Worm (Caenorhabditis elegans) whole organism, L1 larva: ENCODE results near the gene rdy-2.

Source experiments
- C16A3.4 ChIP-seq: fragments of 150-350 bp; optimal IDR thresholded peaks from 2 replicates; lab custom pipeline; 2014; ENCODE audit warnings: missing biosample characterization, missing genetic modification characterization
- C34B4.2 ChIP-seq: sonication (generic microtip); optimal IDR thresholded peaks from 2 replicates; lab custom pipeline; 2017; ENCODE audit warnings: mild to moderate bottlenecking, missing genetic modification characterization, missing compliant biosample characterization
- Y116A8C.19 ChIP-seq: sonication (generic microtip); optimal IDR thresholded peaks from 2 replicates; lab custom pipeline; 2016; ENCODE audit warnings: missing compliant biosample characterization, missing genetic modification characterization, borderline replicate concordance
- aly-2 ChIP-seq: fragments of 150-350 bp; optimal IDR thresholded peaks from 2 replicates; lab custom pipeline; 2014; ENCODE audit warnings: missing biosample characterization, missing genetic modification characterization
- blmp-1 ChIP-seq: fragments of 150-350 bp; optimal IDR thresholded peaks from 2 replicates; lab custom pipeline; 2014; ENCODE audit warnings: missing biosample characterization, missing genetic modification characterization
- ceh-8 ChIP-seq: fragments of 200-800 bp; sonication (Bioruptor generic); optimal IDR thresholded peaks from 2 replicates; lab custom pipeline; 2018; ENCODE audit warnings: mild to moderate bottlenecking, missing genetic modification characterization, moderate library complexity, missing compliant biosample characterization
- ceh-82 ChIP-seq, 3 experiments: fragments of 150-350 bp in 1 of 3; sonication (generic microtip) in 2 of 3; optimal IDR thresholded peaks; 2 replicates each; lab custom pipeline; 2014 to 2017; ENCODE audit warnings: missing biosample characterization in 3 of 3, missing genetic modification characterization in 3 of 3
- ceh-88 ChIP-seq: fragments of 200-800 bp; sonication (Bioruptor generic); IDR thresholded peaks from 2 replicates; pipeline ENCODE4 v1.3.6; 2022; ENCODE audit warnings: missing genetic modification characterization, missing compliant biosample characterization
- dpl-1 ChIP-seq, 3 experiments: fragments of 150-350 bp in 2 of 3; sonication (generic microtip) in 1 of 3; optimal IDR thresholded peaks; 2 replicates each; lab custom pipeline; 2014 to 2017; ENCODE audit warnings: missing biosample characterization in 3 of 3, missing genetic modification characterization in 3 of 3, missing genetic modification reagents in 3 of 3
- efl-1 ChIP-seq, 4 experiments: fragments of 150-350 bp; optimal IDR thresholded peaks in 3 of 4; peaks in 1 of 4; 1 replicate in 1 of 4; 2 replicates in 3 of 4; lab custom pipeline; 2014; ENCODE audit warnings: missing biosample characterization in 2 of 4, missing genetic modification characterization in 2 of 4, missing genetic modification reagents in 2 of 4
- elt-2 ChIP-seq: sonication (generic microtip); optimal IDR thresholded peaks from 2 replicates; lab custom pipeline; 2016; ENCODE audit warnings: missing genetic modification characterization, mild to moderate bottlenecking, inconsistent platforms, missing compliant biosample characterization, missing genetic modification reagents
- elt-3 ChIP-seq, 6 experiments: fragments of 150-350 bp in 1 of 6; sonication (generic microtip); optimal IDR thresholded peaks; 2 replicates each; lab custom pipeline; 2017 to 2018; ENCODE audit warnings: missing biosample characterization in 6 of 6, missing genetic modification characterization in 6 of 6, inconsistent platforms in 1 of 6
- ets-5 ChIP-seq: fragments of 200-800 bp; sonication (Bioruptor generic); IDR thresholded peaks from 2 replicates; pipeline ENCODE4 v1.3.6; 2022; ENCODE audit warnings: missing genetic modification characterization, missing compliant biosample characterization
- fkh-10 ChIP-seq: sonication (generic microtip); optimal IDR thresholded peaks from 2 replicates; lab custom pipeline; 2017; ENCODE audit warnings: missing biosample characterization, missing genetic modification reagents, missing genetic modification characterization
- fkh-4 ChIP-seq: sonication (generic microtip); optimal IDR thresholded peaks from 2 replicates; lab custom pipeline; 2016; ENCODE audit warnings: missing compliant biosample characterization, missing genetic modification characterization, borderline replicate concordance
- fos-1 ChIP-seq: fragments of 150-350 bp; optimal IDR thresholded peaks from 2 replicates; lab custom pipeline; 2014; ENCODE audit warnings: missing biosample characterization, missing genetic modification characterization
- grh-1 ChIP-seq: fragments of 200-800 bp; sonication (Bioruptor generic); IDR thresholded peaks from 2 replicates; pipeline ENCODE4 v1.3.6; 2022; ENCODE audit warnings: missing genetic modification reagents, missing genetic modification characterization, missing compliant biosample characterization
- hlh-4 ChIP-seq: sonication (generic microtip); optimal IDR thresholded peaks from 2 replicates; lab custom pipeline; 2016; ENCODE audit warnings: mild to moderate bottlenecking, missing genetic modification characterization, missing compliant biosample characterization
- jun-1 ChIP-seq: fragments of 150-350 bp; optimal IDR thresholded peaks from 2 replicates; lab custom pipeline; 2014; ENCODE audit warnings: missing biosample characterization, missing genetic modification reagents, missing genetic modification characterization
- lin-13 ChIP-seq: fragments of 150-350 bp; optimal IDR thresholded peaks from 2 replicates; lab custom pipeline; 2014; ENCODE audit warnings: missing biosample characterization, missing genetic modification reagents, missing genetic modification characterization
- lin-15B ChIP-seq: fragments of 150-350 bp; sonication (generic microtip); optimal IDR thresholded peaks from 3 replicates; lab custom pipeline; 2014; ENCODE audit warnings: missing biosample characterization, missing genetic modification characterization
- lin-35 ChIP-seq, 2 experiments: fragments of 150-350 bp; optimal IDR thresholded peaks; 2 replicates each; lab custom pipeline; 2014; ENCODE audit warnings: missing biosample characterization in 2 of 2, missing genetic modification characterization in 2 of 2, missing genetic modification reagents in 2 of 2
- lin-39 ChIP-seq: fragments of 150-350 bp; optimal IDR thresholded peaks from 2 replicates; lab custom pipeline; 2014; ENCODE audit warnings: missing biosample characterization, missing genetic modification reagents, missing genetic modification characterization
- lsy-2 ChIP-seq, 2 experiments: fragments of 150-350 bp; optimal IDR thresholded peaks; 2 replicates each; lab custom pipeline; 2014; ENCODE audit warnings: missing biosample characterization in 2 of 2, missing genetic modification characterization in 2 of 2
- mdl-1 ChIP-seq, 2 experiments: fragments of 150-350 bp; optimal IDR thresholded peaks; 2 replicates each; lab custom pipeline; 2014 to 2017; ENCODE audit warnings: missing biosample characterization in 2 of 2, missing genetic modification characterization in 2 of 2, inconsistent platforms in 1 of 2
- mep-1 ChIP-seq: fragments of 150-350 bp; optimal IDR thresholded peaks from 2 replicates; lab custom pipeline; 2014; ENCODE audit warnings: missing biosample characterization, missing genetic modification characterization
- nhr-12 ChIP-seq: sonication (generic microtip); optimal IDR thresholded peaks from 2 replicates; lab custom pipeline; 2017; ENCODE audit warnings: missing biosample characterization, missing genetic modification characterization
- nhr-19 ChIP-seq: fragments of 200-800 bp; sonication (Bioruptor generic); conservative IDR thresholded peaks from 2 replicates; pipeline ENCODE4 v1.3.6; 2022; ENCODE audit warnings: missing genetic modification characterization, missing compliant biosample characterization
- nhr-237 ChIP-seq: fragments of 150-350 bp; optimal IDR thresholded peaks from 2 replicates; lab custom pipeline; 2014; ENCODE audit warnings: missing biosample characterization, missing genetic modification characterization
- nhr-47 ChIP-seq: sonication (generic microtip); optimal IDR thresholded peaks from 2 replicates; lab custom pipeline; 2016; ENCODE audit warnings: mild to moderate bottlenecking, missing genetic modification characterization, moderate library complexity, missing compliant biosample characterization
- nhr-71 ChIP-seq: sonication (generic microtip); optimal IDR thresholded peaks from 2 replicates; lab custom pipeline; 2016; ENCODE audit warnings: mild to moderate bottlenecking, missing genetic modification characterization, moderate library complexity, missing compliant biosample characterization
- nhr-76 ChIP-seq: sonication (generic microtip); optimal IDR thresholded peaks from 2 replicates; lab custom pipeline; 2017; ENCODE audit warnings: missing biosample characterization, missing genetic modification characterization
- nhr-85 ChIP-seq: sonication (generic microtip); peaks from one replicate; lab custom pipeline; 2016; ENCODE audit warnings: missing genetic modification characterization, inconsistent platforms, missing compliant biosample characterization
- nhr-90 ChIP-seq: sonication (generic microtip); optimal IDR thresholded peaks from 2 replicates; lab custom pipeline; 2016; ENCODE audit warnings: mild to moderate bottlenecking, missing genetic modification characterization, missing compliant biosample characterization; ENCODE audit not compliant: poor library complexity
- pag-3 ChIP-seq: sonication (generic microtip); optimal IDR thresholded peaks from 2 replicates; lab custom pipeline; 2017; ENCODE audit warnings: missing genetic modification characterization, mild to moderate bottlenecking, missing compliant biosample characterization, antibody characterized with exemption, borderline replicate concordance; ENCODE audit not compliant: insufficient read depth
- pqm-1 ChIP-seq: sonication (generic microtip); optimal IDR thresholded peaks from 3 replicates; lab custom pipeline; 2017; ENCODE audit warnings: missing biosample characterization, missing genetic modification characterization
- snpc-4 ChIP-seq: fragments of 150-350 bp; optimal IDR thresholded peaks from 2 replicates; lab custom pipeline; 2014; ENCODE audit warnings: missing biosample characterization, missing genetic modification characterization
- snu-23 ChIP-seq: sonication (generic microtip); optimal IDR thresholded peaks from 2 replicates; lab custom pipeline; 2016; ENCODE audit warnings: missing genetic modification characterization, missing compliant biosample characterization
- sox-4 ChIP-seq: sonication (generic microtip); optimal IDR thresholded peaks from 2 replicates; lab custom pipeline; 2016; ENCODE audit warnings: missing genetic modification characterization, missing compliant biosample characterization
- sup-37 ChIP-seq: fragments of 200-800 bp; sonication (Bioruptor generic); optimal IDR thresholded peaks from 2 replicates; lab custom pipeline; 2018; ENCODE audit warnings: mild to moderate bottlenecking, missing genetic modification characterization, missing compliant biosample characterization
- swsn-7 ChIP-seq: sonication (generic microtip); optimal IDR thresholded peaks from 2 replicates; lab custom pipeline; 2016; ENCODE audit warnings: missing genetic modification characterization, missing compliant biosample characterization
- unc-130 ChIP-seq: fragments of 150-350 bp; optimal IDR thresholded peaks from 2 replicates; lab custom pipeline; 2017; ENCODE audit warnings: missing biosample characterization, missing genetic modification characterization, inconsistent platforms
- unc-98 ChIP-seq: fragments of 200-800 bp; sonication (Bioruptor generic); IDR thresholded peaks from 2 replicates; pipeline ENCODE4 v1.3.6; 2022; ENCODE audit warnings: missing genetic modification characterization, missing compliant biosample characterization
- vab-15 ChIP-seq: sonication (generic microtip); optimal IDR thresholded peaks from 2 replicates; lab custom pipeline; 2017; ENCODE audit warnings: missing genotype, mild to moderate bottlenecking, missing genetic modification characterization, missing compliant biosample characterization
- xbp-1 ChIP-seq: sonication (generic microtip); optimal IDR thresholded peaks from 2 replicates; lab custom pipeline; 2016; ENCODE audit warnings: missing genetic modification characterization, missing compliant biosample characterization
- zip-4 ChIP-seq: fragments of 200-800 bp; sonication (Bioruptor generic); optimal IDR thresholded peaks from 2 replicates; lab custom pipeline; 2018; ENCODE audit warnings: mild to moderate bottlenecking, missing genetic modification characterization, moderate library complexity, missing compliant biosample characterization
- ztf-11 ChIP-seq, 2 experiments: sonication (generic microtip); optimal IDR thresholded peaks; 2 replicates each; lab custom pipeline; 2016 to 2017; ENCODE audit warnings: missing genetic modification characterization in 2 of 2, missing biosample characterization in 1 of 2, missing compliant biosample characterization in 1 of 2
- ztf-4 ChIP-seq: fragments of 150-350 bp; optimal IDR thresholded peaks from 2 replicates; lab custom pipeline; 2014; ENCODE audit warnings: missing biosample characterization, missing genetic modification characterization

Gene rdy-2

DNA sequence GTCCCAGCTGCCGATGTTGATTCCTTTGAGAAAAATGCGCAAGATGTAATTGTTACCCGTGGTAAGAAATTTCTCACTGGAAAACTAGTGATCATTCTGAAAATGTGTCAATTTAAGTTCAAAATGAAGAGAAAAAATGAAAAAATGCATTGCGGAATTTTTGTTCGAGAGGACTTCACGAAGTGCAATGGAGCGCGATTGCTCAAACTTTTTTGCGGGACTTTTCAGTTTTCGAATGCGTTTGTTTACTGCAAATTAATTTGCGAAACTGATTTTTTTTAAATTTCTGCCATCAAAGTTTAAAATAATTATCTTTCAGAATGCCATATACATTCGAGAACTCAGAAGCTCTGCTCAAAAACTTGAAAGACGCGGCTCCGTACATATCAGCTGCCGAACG lies 32.2 kb downstream of the rdy-2 start, which contains the start of the genes nuaf-1 and bir-2 (continued):
- TF ChIP-seq ztf-11 (tag; optimal IDR thresholded peaks at IDR 0.05; lab: Kevin White, UChicago) (peak in 1 of 2 experiments; percentile 47), lin-13 (peak; percentile 48), swsn-7 (tag; lab: Kevin White, UChicago) (peak; percentile 63), nhr-76 (tag; lab: Kevin White, UChicago) (no peak), mdl-1 (tag; optimal IDR thresholded peaks at IDR 0.05; lab: Kevin White, UChicago) (no peak), nhr-12 (no peak), ets-5 (GFP tag; lab: Robert Waterston, UW) (no peak), nhr-90 (tag; lab: Kevin White, UChicago) (peak; percentile 50), unc-98 (GFP tag; lab: Robert Waterston, UW) (no peak), fkh-4 (tag; lab: Kevin White, UChicago) (no peak), pag-3 (tag; lab: Kevin White, UChicago) (peak; percentile 27), dpl-1 (GFP tag; optimal IDR thresholded peaks at IDR 0.05; lab: Kevin White, UChicago) (peak; percentile 75 to 91 (median 85)), Y116A8C.19 (tag; lab: Kevin White, UChicago) (no peak), lin-15B (peak; percentile 75), elt-3 (tag; optimal IDR thresholded peaks at IDR 0.05; lab: Kevin White, UChicago) (peak in 2 of 6 experiments; percentile 25 to 65), ztf-4 (tag; lab: Kevin White, UChicago) (no peak), nhr-47 (peak; percentile 78), vab-15 (no peak)
- TF ChIP-seq, all 84 proteins: peak for 37

DNA sequence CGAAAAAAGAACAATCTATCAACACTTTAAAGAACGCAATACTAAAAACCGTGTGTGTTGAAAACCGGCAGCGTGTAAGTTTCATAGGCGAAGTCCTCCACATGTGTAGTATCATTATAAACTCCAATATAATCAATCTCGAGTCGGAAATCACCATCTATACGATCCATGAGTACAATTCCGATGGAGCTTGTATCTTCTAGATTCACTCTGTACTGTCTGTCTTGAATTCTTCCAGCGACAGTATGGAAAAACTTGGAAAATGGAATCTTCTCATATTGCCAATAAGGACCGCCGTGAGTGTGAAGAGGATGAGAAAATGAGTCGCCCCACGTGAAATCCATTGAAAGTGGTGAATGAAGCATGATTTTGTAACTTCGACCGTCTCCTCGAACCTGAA lies 33.8 kb downstream of the rdy-2 start:
- TF ChIP-seq pqm-1 (tag; lab: Kevin White, UChicago) (no peak), unc-98 (GFP tag; lab: Robert Waterston, UW) (no peak), efl-1 (optimal IDR thresholded peaks at IDR 0.05; lab: Kevin White, UChicago) (no peak), efl-1 (GFP tag; optimal IDR thresholded peaks at IDR 0.05 in 1 of 2; lab: Kevin White, UChicago) (peak in 1 of 2 experiments; percentile 87), nhr-85 (tag; lab: Kevin White, UChicago) (peak; percentile 24), sox-4 (tag; lab: Kevin White, UChicago) (no peak), snu-23 (GFP tag; lab: Kevin White, UChicago) (peak; percentile 0), hlh-4 (tag; lab: Kevin White, UChicago) (no peak), nhr-19 (GFP tag; lab: Robert Waterston, UW) (0 out of 2 replicates have a peak, but pooled peaks have one; percentile 2), lin-35 (GFP tag; optimal IDR thresholded peaks at IDR 0.05; lab: Kevin White, UChicago) (peak in 1 of 2 experiments; percentile 5), nhr-237 (tag; lab: Kevin White, UChicago) (no peak), ztf-11 (tag; optimal IDR thresholded peaks at IDR 0.05; lab: Kevin White, UChicago) (no peak), nhr-90 (tag; lab: Kevin White, UChicago) (no peak), jun-1 (no peak), aly-2 (tag; lab: Kevin White, UChicago) (no peak), lin-13 (no peak), ceh-82 (tag; optimal IDR thresholded peaks at IDR 0.05; lab: Kevin White, UChicago) (no peak), swsn-7 (tag; lab: Kevin White, UChicago) (no peak), ceh-8 (no peak), elt-3 (tag; optimal IDR thresholded peaks at IDR 0.05; lab: Kevin White, UChicago) (no peak), blmp-1 (tag; lab: Kevin White, UChicago) (no peak), lin-39 (tag; lab: Kevin White, UChicago) (no peak), zip-4 (GFP tag; lab: Kevin White, UChicago) (no peak), elt-2 (peak; percentile 16), unc-130 (tag; lab: Kevin White, UChicago) (no peak), pag-3 (tag; lab: Kevin White, UChicago) (no peak), C34B4.2 (tag; lab: Kevin White, UChicago) (no peak), lin-15B (no peak), fkh-4 (tag; lab: Kevin White, UChicago) (no peak), vab-15 (no peak), mep-1 (no peak), C16A3.4 (tag; lab: Kevin White, UChicago) (no peak), ceh-88 (GFP tag; lab: Robert Waterston, UW) (no peak), ets-5 (GFP tag; lab: Robert Waterston, UW) (no peak), sup-37 (GFP tag; lab: Kevin White, UChicago) (no peak), grh-1 (GFP tag; lab: Robert Waterston, UW) (no peak), xbp-1 (tag; lab: Kevin White, UChicago) (no peak), lsy-2 (tag; optimal IDR thresholded peaks at IDR 0.05; lab: Kevin White, UChicago) (no peak), fkh-10 (GFP tag; lab: Kevin White, UChicago) (no peak), snpc-4 (tag; lab: Kevin White, UChicago) (no peak), nhr-47 (no peak), fos-1 (no peak), nhr-71 (tag; lab: Kevin White, UChicago) (peak; percentile 41)
